Fruit fly (Drosophila melanogaster) whole organism, prepupa: ENCODE results near the gene Syn.

ENCODE experiments used
- Blimp-1 ChIP-seq: fragments of 200-800 bp; sonication (Bioruptor generic); optimal IDR thresholded peaks from 3 replicates; lab custom pipeline; 2017; ENCODE audit warnings: missing biosample characterization, missing genetic modification characterization, mild to moderate bottlenecking, moderate library complexity, missing genetic modification reagents
- CG10631 ChIP-seq: fragments of 200-800 bp; sonication (Bioruptor generic); optimal IDR thresholded peaks from 2 replicates; lab custom pipeline; 2016; ENCODE audit warnings: missing biosample characterization, missing genetic modification characterization
- CG10669 ChIP-seq: fragments of 200-800 bp; sonication (Bioruptor generic); optimal IDR thresholded peaks from 3 replicates; lab custom pipeline; 2018; ENCODE audit warnings: missing biosample characterization, mild to moderate bottlenecking, missing genetic modification characterization, moderate library complexity
- CG11762 ChIP-seq: fragments of 200-800 bp; sonication (Bioruptor generic); optimal IDR thresholded peaks from 3 replicates; lab custom pipeline; 2016; ENCODE audit warnings: missing biosample characterization, missing genetic modification characterization; ENCODE audit not compliant: insufficient read depth
- CG11902 ChIP-seq: fragments of 200-800 bp; sonication (Bioruptor generic); optimal IDR thresholded peaks from 3 replicates; lab custom pipeline; 2016; ENCODE audit warnings: missing biosample characterization, missing genetic modification characterization
- CG1621 ChIP-seq: fragments of 200-800 bp; sonication (Bioruptor generic); optimal IDR thresholded peaks from 3 replicates; lab custom pipeline; 2018; ENCODE audit warnings: missing biosample characterization, mild to moderate bottlenecking, missing genetic modification characterization
- CG16779 ChIP-seq: fragments of 200-800 bp; sonication (Bioruptor generic); optimal IDR thresholded peaks from 3 replicates; lab custom pipeline; 2017; ENCODE audit warnings: missing biosample characterization, mild to moderate bottlenecking, missing genetic modification characterization
- CG3032 ChIP-seq: fragments of 200-800 bp; optimal IDR thresholded peaks from 2 replicates; lab custom pipeline; 2019; ENCODE audit warnings: missing biosample characterization, mild to moderate bottlenecking, missing genetic modification characterization, moderate library complexity
- CG31627 ChIP-seq: fragments of 200-800 bp; sonication (Bioruptor generic); optimal IDR thresholded peaks from 3 replicates; lab custom pipeline; 2016; ENCODE audit warnings: missing biosample characterization, missing genetic modification characterization
- CG32006 ChIP-seq: fragments of 200-800 bp; sonication (Bioruptor generic); optimal IDR thresholded peaks from 3 replicates; lab custom pipeline; 2017; ENCODE audit warnings: missing biosample characterization, mild to moderate bottlenecking, missing genetic modification characterization
- CG3919 ChIP-seq: fragments of 200-800 bp; sonication (Bioruptor generic); optimal IDR thresholded peaks from 3 replicates; lab custom pipeline; 2016; ENCODE audit warnings: missing biosample characterization, missing genetic modification characterization
- CG4318 ChIP-seq: fragments of 200-800 bp; sonication (Bioruptor generic); optimal IDR thresholded peaks from 3 replicates; lab custom pipeline; 2017; ENCODE audit warnings: missing biosample characterization, mild to moderate bottlenecking, missing genetic modification characterization
- CG6163 ChIP-seq: fragments of 200-800 bp; sonication (Bioruptor generic); IDR thresholded peaks from 3 replicates; pipeline ENCODE4 v1.3.6; 2022; ENCODE audit warnings: missing biosample characterization, missing genetic modification characterization
- CG6276 ChIP-seq: fragments of 200-800 bp; sonication (Bioruptor generic); optimal IDR thresholded peaks from 2 replicates; lab custom pipeline; 2017; ENCODE audit warnings: missing biosample characterization, mild to moderate bottlenecking, missing genetic modification characterization
- CG6792 ChIP-seq: fragments of 200-800 bp; sonication (Bioruptor generic); optimal IDR thresholded peaks from 3 replicates; lab custom pipeline; 2016; ENCODE audit warnings: missing biosample characterization, missing genetic modification characterization
- CG6854 ChIP-seq: fragments of 200-800 bp; sonication (Bioruptor generic); optimal IDR thresholded peaks from 2 replicates; lab custom pipeline; 2017; ENCODE audit warnings: missing biosample characterization, mild to moderate bottlenecking, missing genetic modification characterization
- CG8119 ChIP-seq: fragments of 200-800 bp; sonication (Bioruptor generic); IDR thresholded peaks from 3 replicates; pipeline ENCODE4 v1.3.6; 2022; ENCODE audit warnings: missing biosample characterization, missing genetic modification characterization
- CG9139 ChIP-seq: fragments of 200-800 bp; sonication (Bioruptor generic); optimal IDR thresholded peaks from 3 replicates; lab custom pipeline; 2017; ENCODE audit warnings: missing biosample characterization, mild to moderate bottlenecking, missing genetic modification characterization
- Eip93F ChIP-seq: fragments of 200-800 bp; sonication (Bioruptor generic); optimal IDR thresholded peaks from 2 replicates; lab custom pipeline; 2016; ENCODE audit warnings: missing biosample characterization, mild to moderate bottlenecking, missing genetic modification characterization
- Gug ChIP-seq: fragments of 200-800 bp; sonication (Bioruptor generic); IDR thresholded peaks from 2 replicates; pipeline ENCODE4 v1.3.6; 2022; ENCODE audit warnings: missing biosample characterization, missing genetic modification characterization
- Hr39 ChIP-seq: fragments of 200-800 bp; sonication (Bioruptor generic); optimal IDR thresholded peaks from 2 replicates; lab custom pipeline; 2016; ENCODE audit warnings: missing biosample characterization, missing genetic modification characterization
- Hr4 ChIP-seq: fragments of 200-800 bp; sonication (Bioruptor generic); optimal IDR thresholded peaks from 3 replicates; lab custom pipeline; 2016; ENCODE audit warnings: missing biosample characterization, missing genetic modification characterization
- Lpt ChIP-seq: fragments of 200-800 bp; sonication (Bioruptor generic); optimal IDR thresholded peaks from 3 replicates; lab custom pipeline; 2016; ENCODE audit warnings: missing biosample characterization, missing genetic modification characterization
- OdsH ChIP-seq: fragments of 200-800 bp; sonication (Bioruptor generic); optimal IDR thresholded peaks from 3 replicates; lab custom pipeline; 2016; ENCODE audit warnings: missing biosample characterization, missing genetic modification characterization
- Smox ChIP-seq: fragments of 200-800 bp; sonication (Bioruptor generic); optimal IDR thresholded peaks from 3 replicates; lab custom pipeline; 2016; ENCODE audit warnings: missing biosample characterization, missing genetic modification characterization
- Sox14 ChIP-seq: fragments of 200-800 bp; sonication (Bioruptor generic); optimal IDR thresholded peaks from 3 replicates; lab custom pipeline; 2016; ENCODE audit warnings: missing biosample characterization, missing genetic modification characterization
- Sox15 ChIP-seq: fragments of 200-800 bp; sonication (Bioruptor generic); optimal IDR thresholded peaks from 3 replicates; lab custom pipeline; 2016; ENCODE audit warnings: missing biosample characterization, missing genetic modification characterization
- acj6 ChIP-seq: fragments of 200-800 bp; sonication (Bioruptor generic); optimal IDR thresholded peaks from 3 replicates; lab custom pipeline; 2016; ENCODE audit warnings: missing biosample characterization, missing genetic modification characterization
- cyc ChIP-seq: fragments of 200-800 bp; sonication (Bioruptor generic); optimal IDR thresholded peaks from 3 replicates; lab custom pipeline; 2016; ENCODE audit warnings: missing biosample characterization, missing genetic modification characterization
- dac ChIP-seq: fragments of 200-800 bp; sonication (Bioruptor generic); optimal IDR thresholded peaks from 2 replicates; lab custom pipeline; 2017; ENCODE audit warnings: missing biosample characterization, mild to moderate bottlenecking, missing genetic modification characterization
- dsx ChIP-seq: fragments of 200-800 bp; optimal IDR thresholded peaks from 3 replicates; lab custom pipeline; 2019; ENCODE audit warnings: missing biosample characterization, mild to moderate bottlenecking, missing genetic modification characterization, moderate library complexity; ENCODE audit not compliant: poor library complexity, severe bottlenecking
- eg ChIP-seq: fragments of 200-800 bp; sonication (Bioruptor generic); IDR thresholded peaks from 3 replicates; pipeline ENCODE4 v1.3.6; 2022; ENCODE audit warnings: missing biosample characterization, missing genetic modification characterization
- esn ChIP-seq: fragments of 200-800 bp; sonication (Bioruptor generic); optimal IDR thresholded peaks from 2 replicates; lab custom pipeline; 2016; ENCODE audit warnings: missing biosample characterization, mild to moderate bottlenecking, missing genetic modification characterization, moderate library complexity
- fd59A ChIP-seq: fragments of 200-800 bp; sonication (Bioruptor generic); optimal IDR thresholded peaks from 2 replicates; lab custom pipeline; 2017; ENCODE audit warnings: missing biosample characterization, mild to moderate bottlenecking, missing genetic modification characterization, missing genetic modification reagents
- lz ChIP-seq: fragments of 200-800 bp; sonication (Bioruptor generic); optimal IDR thresholded peaks from 3 replicates; lab custom pipeline; 2016; ENCODE audit warnings: missing biosample characterization, missing genetic modification characterization
- net ChIP-seq: fragments of 200-800 bp; sonication (Bioruptor generic); optimal IDR thresholded peaks from 3 replicates; lab custom pipeline; 2016; ENCODE audit warnings: missing biosample characterization, missing genetic modification characterization
- salr ChIP-seq, 2 experiments: fragments of 200-800 bp; sonication (Bioruptor generic); optimal IDR thresholded peaks; 3 replicates each; lab custom pipeline; 2016 to 2018; ENCODE audit warnings: missing biosample characterization in 2 of 2, missing genetic modification characterization in 2 of 2, mild to moderate bottlenecking in 1 of 2
- ss ChIP-seq, 2 experiments: fragments of 200-800 bp; sonication (Bioruptor generic); optimal IDR thresholded peaks; 2 replicates in 1 of 2; 3 replicates in 1 of 2; lab custom pipeline; 2017 to 2018; ENCODE audit warnings: mild to moderate bottlenecking in 2 of 2, missing biosample characterization in 2 of 2, missing genetic modification characterization in 2 of 2, moderate library complexity in 1 of 2
- svp ChIP-seq: fragments of 200-800 bp; sonication (Bioruptor generic); peaks from one replicate; lab custom pipeline; 2016; ENCODE audit warnings: missing biosample characterization, missing genetic modification characterization
- topi ChIP-seq: fragments of 200-800 bp; sonication (Bioruptor generic); optimal IDR thresholded peaks from 3 replicates; lab custom pipeline; 2016; ENCODE audit warnings: missing biosample characterization, missing genetic modification characterization
- vri ChIP-seq: fragments of 200-800 bp; sonication (Bioruptor generic); optimal IDR thresholded peaks from 3 replicates; lab custom pipeline; 2016; ENCODE audit warnings: missing biosample characterization, mild to moderate bottlenecking, missing genetic modification characterization

Gene Syn

DNA sequence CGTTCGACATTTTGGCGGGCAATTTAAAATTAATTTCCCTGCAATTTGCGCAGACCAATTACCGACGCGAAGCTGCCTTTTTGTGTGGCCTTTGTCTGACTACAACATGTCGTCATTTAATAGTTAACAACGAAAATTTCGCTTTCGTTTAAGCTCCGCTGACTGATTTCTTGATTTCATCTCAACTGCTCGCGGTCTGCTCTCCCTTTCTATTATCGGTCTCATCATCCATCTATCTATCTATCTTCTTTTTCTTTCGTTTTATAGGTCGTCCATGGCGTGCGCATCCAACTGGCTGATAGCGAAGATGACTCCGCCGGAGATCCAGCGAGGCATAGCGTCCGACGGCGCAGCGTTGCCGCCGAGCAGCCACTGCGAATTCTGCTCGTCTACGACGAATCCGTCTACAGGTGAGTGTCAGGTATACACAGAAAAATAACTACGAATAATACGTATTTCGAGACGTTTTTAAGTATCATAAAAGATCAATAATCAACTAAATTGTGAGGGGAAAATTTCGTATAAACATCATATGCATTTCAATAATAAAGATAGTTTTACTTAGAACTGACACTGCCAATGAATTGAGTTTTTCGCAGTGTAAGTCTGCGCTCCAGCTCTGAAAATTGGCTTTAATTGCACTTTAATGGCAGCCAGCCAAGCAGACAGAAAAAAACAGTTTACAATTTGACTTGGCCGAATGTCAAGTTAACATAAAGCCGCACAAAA is 36.4 kb upstream of the Syn start (continued):
- TF ChIP-seq net (GFP tag; lab: Kevin White, UChicago), result no peak
- no peak for TF ChIP-seq CG10669 (GFP tag; lab: Kevin White, UChicago)
- peak in 1 of 2 experiments; percentile 33 for TF ChIP-seq salr (GFP tag; optimal IDR thresholded peaks at IDR 0.05; lab: Kevin White, UChicago)
- no peak for TF ChIP-seq CG9139 (GFP tag; lab: Kevin White, UChicago)
- TF ChIP-seq dsx, result no peak
- peak; percentile 60 for TF ChIP-seq dac (GFP tag; lab: Kevin White, UChicago)
- TF ChIP-seq Gug, result peak; percentile 62
- TF ChIP-seq Eip93F (GFP tag; lab: Kevin White, UChicago), result no peak
- TF ChIP-seq topi, result no peak
- TF ChIP-seq CG6792 (GFP tag; lab: Kevin White, UChicago), result peak; percentile 19
- no peak; the same call in none of the 3 replicates for TF ChIP-seq eg (GFP tag; lab: Robert Waterston, UW)
- TF ChIP-seq esn (GFP tag; lab: Kevin White, UChicago), result no peak
- no peak for TF ChIP-seq Sox14
- no peak for TF ChIP-seq fd59A (GFP tag; lab: Kevin White, UChicago)
- TF ChIP-seq CG6854 (GFP tag; lab: Kevin White, UChicago), result no peak
- TF ChIP-seq CG10631 (GFP tag; lab: Kevin White, UChicago), result peak; percentile 34
- TF ChIP-seq CG1621 (tag; lab: Kevin White, UChicago), result no peak

DNA sequence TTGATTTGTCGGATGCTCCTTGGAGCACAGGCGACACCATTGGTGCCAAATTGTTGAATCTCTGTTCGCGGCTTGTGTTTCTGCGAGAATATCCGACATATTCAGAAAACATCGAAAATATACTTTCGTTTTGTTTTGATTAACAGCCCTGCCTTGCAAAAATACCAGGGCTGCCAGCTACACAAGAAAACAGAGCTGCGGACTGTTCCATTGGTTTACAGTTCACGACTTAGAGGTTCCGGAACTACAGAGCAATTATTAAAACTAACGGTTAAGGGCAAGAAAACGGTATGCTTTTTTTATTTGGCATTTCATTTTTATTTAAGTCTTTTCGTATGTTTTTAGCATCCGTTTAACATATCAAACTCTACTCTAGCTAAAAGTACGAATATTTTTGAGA is 29.3 kb upstream of the Syn start, which contains the start of gene CG6254:
TSS of gene CG6254 (minus strand) at position 169 of the 400 bp plus-strand sequence.
- TF ChIP-seq Hr4 (no peak), eg (GFP tag; lab: Robert Waterston, UW) (no peak), CG6276 (GFP tag; lab: Kevin White, UChicago) (no peak), CG6854 (GFP tag; lab: Kevin White, UChicago) (no peak), Smox (no peak), cyc (GFP tag; lab: Kevin White, UChicago) (no peak), CG10669 (GFP tag; lab: Kevin White, UChicago) (no peak), CG4318 (GFP tag; lab: Kevin White, UChicago) (no peak), Sox15 (GFP tag; lab: Kevin White, UChicago) (no peak), CG1621 (tag; lab: Kevin White, UChicago) (no peak), Hr39 (GFP tag; lab: Kevin White, UChicago) (peak; percentile 47), topi (no peak), vri (GFP tag; lab: Kevin White, UChicago) (no peak), Blimp-1 (GFP tag; lab: Kevin White, UChicago) (peak; percentile 42), ss (GFP tag; optimal IDR thresholded peaks at IDR 0.05; lab: Kevin White, UChicago) (no peak), Eip93F (GFP tag; lab: Kevin White, UChicago) (no peak), salr (GFP tag; optimal IDR thresholded peaks at IDR 0.05; lab: Kevin White, UChicago) (no peak), CG3919 (GFP tag; lab: Kevin White, UChicago) (no peak), OdsH (no peak), lz (peak; percentile 26), CG6163 (no peak), esn (GFP tag; lab: Kevin White, UChicago) (peak; percentile 52), CG11902 (peak; percentile 7), CG10631 (GFP tag; lab: Kevin White, UChicago) (no peak), CG3032 (no peak), CG8119 (no peak), CG11762 (GFP tag; lab: Kevin White, UChicago) (no peak), Sox14 (peak; percentile 65), CG31627 (GFP tag; lab: Kevin White, UChicago) (peak; percentile 43), Lpt (GFP tag; lab: Kevin White, UChicago) (no peak), CG9139 (GFP tag; lab: Kevin White, UChicago) (no peak), acj6 (GFP tag; lab: Kevin White, UChicago) (no peak), svp (GFP tag; lab: Kevin White, UChicago) (no peak), CG32006 (GFP tag; lab: Kevin White, UChicago) (no peak), CG16779 (tag; lab: Kevin White, UChicago) (no peak)
